Fruit fly (Drosophila melanogaster) whole organism, adult: ENCODE measurements around the gene Phae2.

ENCODE experiments used
- CG33017 ChIP-seq: fragments of 200-800 bp; sonication (Bioruptor generic); optimal IDR thresholded peaks from 2 replicates; lab custom pipeline; 2018; ENCODE audit warnings: missing biosample characterization, mild to moderate bottlenecking, missing genetic modification characterization, moderate library complexity
- Crg-1 ChIP-seq: fragments of 200-800 bp; sonication (Bioruptor generic); optimal IDR thresholded peaks from 2 replicates; lab custom pipeline; 2016; ENCODE audit warnings: missing biosample characterization, missing genetic modification characterization
- Hr96 ChIP-seq: fragments of 200-800 bp; sonication (Bioruptor generic); optimal IDR thresholded peaks from 2 replicates; lab custom pipeline; 2016; ENCODE audit warnings: missing biosample characterization, missing genetic modification characterization
- cic ChIP-seq: fragments of 200-800 bp; sonication (Bioruptor generic); optimal IDR thresholded peaks from 2 replicates; lab custom pipeline; 2017; ENCODE audit warnings: missing biosample characterization, mild to moderate bottlenecking, missing genetic modification characterization, moderate library complexity
- kay ChIP-seq: fragments of 200-800 bp; sonication (Bioruptor generic); peaks from one replicate; lab custom pipeline; 2016; ENCODE audit warnings: missing biosample characterization, missing genetic modification characterization, borderline replicate concordance
- ovo ChIP-seq: fragments of 200-800 bp; sonication (Bioruptor generic); optimal IDR thresholded peaks from 2 replicates; lab custom pipeline; 2016; ENCODE audit warnings: missing biosample characterization, missing genetic modification characterization
- pad ChIP-seq: fragments of 200-800 bp; sonication (Bioruptor generic); optimal IDR thresholded peaks from 3 replicates; lab custom pipeline; 2017; ENCODE audit warnings: missing biosample characterization, missing genetic modification characterization, mild to moderate bottlenecking, moderate library complexity, missing genetic modification reagents

dm6 chr2L:12161467-12161866 is 50.6 kb downstream of the Phae2 start, which contains the start of gene CG31861:
- no peak for TF ChIP-seq Hr96 (GFP tag; lab: Kevin White, UChicago)
- no peak for TF ChIP-seq ovo (GFP tag; lab: Kevin White, UChicago)
- TF ChIP-seq Crg-1 (GFP tag; lab: Kevin White, UChicago): no peak
- TF ChIP-seq cic (GFP tag; lab: Kevin White, UChicago): no peak
- no peak for TF ChIP-seq kay (GFP tag; lab: Kevin White, UChicago)
- TF ChIP-seq pad (GFP tag; lab: Kevin White, UChicago): no peak
- no peak for TF ChIP-seq CG33017 (tag; lab: Kevin White, UChicago)
